Worm (Caenorhabditis elegans): ENCODE measurements around the gene tag-51.

Gene tag-51

DNA sequence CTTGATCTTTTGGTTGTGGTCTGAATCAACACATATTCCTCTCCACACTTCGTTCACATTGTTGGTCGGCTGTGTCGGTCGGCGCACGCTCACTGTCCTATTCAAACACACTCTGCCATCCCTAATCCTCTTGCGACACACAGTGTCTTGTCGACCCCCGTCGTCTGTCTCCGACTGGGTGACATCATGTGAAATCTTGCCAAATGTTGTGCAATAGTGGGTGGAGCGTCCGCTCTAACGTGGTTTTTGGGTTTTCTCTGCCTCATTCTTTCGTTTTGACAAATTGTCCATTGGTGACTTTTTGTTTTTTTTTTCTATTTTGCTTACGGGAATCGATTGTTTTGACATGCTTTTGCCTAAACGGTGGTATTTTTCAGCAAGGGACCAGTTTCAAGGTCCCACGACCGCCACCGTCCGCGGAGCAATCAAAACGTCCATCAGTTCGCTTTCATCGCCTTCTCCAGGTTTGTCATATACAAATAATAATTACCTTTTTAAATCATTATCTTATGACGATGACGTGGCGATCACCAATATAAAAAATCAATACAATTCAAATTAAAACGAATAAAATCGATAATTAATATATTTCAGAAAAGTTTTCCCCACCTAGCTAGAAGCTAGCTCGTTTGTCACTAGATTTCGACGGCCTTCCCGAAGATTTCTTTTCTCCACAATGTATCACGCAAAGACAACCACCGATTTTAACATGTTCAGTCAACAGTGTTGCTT lies 20.1 kb upstream of the tag-51 start:
- peak; percentile 78 for TF ChIP-seq flt-1 (GFP tag; IDR thresholded peaks at IDR 0.05)
- peak; percentile 85 for TF ChIP-seq cog-1 (tag; optimal IDR thresholded peaks at IDR 0.05)
- TF ChIP-seq T22C8.4 (GFP tag; IDR thresholded peaks at IDR 0.05) = peak; percentile 57; the same call in 1 of the 2 replicates
- no peak for TF ChIP-seq tab-1 (GFP tag; IDR thresholded peaks at IDR 0.05)

DNA sequence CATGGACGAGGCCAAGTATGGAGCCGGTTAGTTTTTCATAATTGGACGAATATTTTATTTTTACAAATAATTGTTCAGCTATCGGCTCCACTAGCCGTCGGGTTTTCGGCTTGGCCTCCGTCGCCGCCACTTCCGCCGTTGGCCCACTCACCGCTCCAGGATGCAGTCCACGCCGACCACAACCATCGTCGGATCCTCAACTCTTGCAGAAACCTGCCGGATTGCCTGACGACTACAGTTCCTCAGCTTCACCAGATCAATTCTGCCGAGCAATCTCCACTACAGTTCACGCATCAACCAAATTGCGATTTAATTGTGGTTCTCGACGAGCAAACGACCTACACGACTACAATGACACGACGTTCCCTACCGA lies 19.6 kb upstream of the tag-51 start:
- TF ChIP-seq flt-1 (GFP tag; IDR thresholded peaks at IDR 0.05) (peak; percentile 66; the same call in 1 of the 2 replicates), T22C8.4 (GFP tag; IDR thresholded peaks at IDR 0.05) (no peak), ztf-29 (GFP tag; IDR thresholded peaks at IDR 0.05) (peak; percentile 30; the same call in 1 of the 2 replicates), med-1 (GFP tag; optimal IDR thresholded peaks at IDR 0.05; ENCODE audit: insufficient read depth) (no peak), ztf-23 (GFP tag; IDR thresholded peaks at IDR 0.05) (no peak)

DNA sequence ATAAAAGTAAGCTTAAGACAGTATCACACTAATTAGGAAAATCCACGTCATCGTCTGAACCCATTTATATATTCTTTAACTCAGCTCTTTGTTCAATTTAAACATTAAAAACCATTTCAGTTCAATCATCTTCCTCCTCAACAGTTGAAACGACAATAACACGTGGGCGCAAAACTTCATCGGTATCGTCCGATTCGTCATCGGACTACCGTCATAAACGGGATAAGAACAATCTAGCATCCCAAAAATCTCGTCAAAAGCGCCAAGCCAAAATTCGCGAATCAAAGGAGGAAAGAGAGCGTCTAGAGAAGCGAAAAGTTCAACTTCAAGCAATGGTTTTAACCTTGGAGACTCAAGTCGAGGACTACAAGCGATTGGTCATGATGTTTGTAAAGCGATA lies 18.8 kb upstream of the tag-51 start:
- TF ChIP-seq ref-1 (GFP tag; conservative IDR thresholded peaks at IDR 0.05) (no peak), klf-2 (GFP tag; conservative IDR thresholded peaks at IDR 0.05) (no peak), flt-1 (GFP tag; IDR thresholded peaks at IDR 0.05) (no peak), T22C8.4 (GFP tag; IDR thresholded peaks at IDR 0.05) (no peak), ztf-23 (GFP tag; IDR thresholded peaks at IDR 0.05) (no peak), tab-1 (GFP tag; IDR thresholded peaks at IDR 0.05) (no peak), med-1 (GFP tag; optimal IDR thresholded peaks at IDR 0.05; ENCODE audit: insufficient read depth) (no peak), cog-1 (tag; optimal IDR thresholded peaks at IDR 0.05) (no peak), ztf-29 (GFP tag; IDR thresholded peaks at IDR 0.05) (no peak)

DNA sequence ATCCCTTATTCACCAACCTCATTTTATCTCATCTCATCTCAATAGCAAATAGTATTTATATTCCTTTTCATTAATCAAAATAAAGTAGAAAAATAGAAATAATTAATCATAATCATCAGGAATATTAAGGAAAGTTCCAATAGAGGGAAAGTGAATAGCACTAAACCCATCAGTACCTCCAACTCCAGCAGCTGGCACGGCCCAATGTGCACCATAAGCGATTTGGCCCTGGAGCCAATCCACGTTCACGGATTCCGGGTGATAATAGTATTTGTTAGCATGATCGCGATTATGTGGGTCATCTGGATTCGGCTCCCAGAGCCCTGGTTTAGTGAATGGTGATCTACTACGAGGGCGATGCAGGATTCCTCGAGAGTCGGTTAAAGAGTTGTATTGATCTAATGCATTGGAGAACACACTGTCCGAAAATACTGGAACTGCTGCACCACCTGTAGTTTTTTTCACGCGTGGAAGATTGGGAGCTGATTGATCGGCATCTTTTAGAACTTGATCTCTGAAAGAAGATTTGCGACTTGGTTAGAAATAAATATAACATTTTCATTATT lies 18.2 kb upstream of the tag-51 start:
- TF ChIP-seq med-1 (GFP tag; optimal IDR thresholded peaks at IDR 0.05; ENCODE audit: insufficient read depth) (no peak), cog-1 (tag; optimal IDR thresholded peaks at IDR 0.05) (no peak), flt-1 (GFP tag; IDR thresholded peaks at IDR 0.05) (peak; percentile 93), T22C8.4 (GFP tag; IDR thresholded peaks at IDR 0.05) (peak; percentile 49; the same call in 1 of the 2 replicates), ref-1 (GFP tag; conservative IDR thresholded peaks at IDR 0.05) (no peak; the same call in 1 of the 2 replicates), ztf-29 (GFP tag; IDR thresholded peaks at IDR 0.05) (peak; percentile 38; the same call in 1 of the 2 replicates), tab-1 (GFP tag; IDR thresholded peaks at IDR 0.05) (peak; percentile 72; the same call in 1 of the 2 replicates), ztf-23 (GFP tag; IDR thresholded peaks at IDR 0.05) (peak; percentile 78; the same call in 1 of the 2 replicates), klf-2 (GFP tag; conservative IDR thresholded peaks at IDR 0.05) (0 out of 2 replicates have a peak, but pooled peaks have one; percentile 9)

DNA sequence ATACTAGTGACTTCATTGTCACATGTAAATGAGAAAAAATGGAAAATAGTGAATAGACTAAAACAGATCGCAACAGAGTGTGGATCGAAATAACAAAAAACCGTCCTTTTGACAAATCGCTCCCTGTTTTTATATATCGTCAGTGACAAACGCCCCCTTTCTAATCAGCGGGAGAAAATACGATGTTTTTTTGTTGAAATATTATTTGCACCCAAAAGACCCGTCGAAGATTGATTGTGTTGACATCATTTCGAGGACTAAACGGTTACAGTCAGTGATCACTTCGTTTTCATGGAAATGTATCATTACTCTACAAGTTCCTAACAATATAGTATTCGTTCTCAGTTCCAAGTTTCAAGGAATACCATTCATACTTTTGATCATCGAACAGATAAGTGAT lies 14.5 kb upstream of the tag-51 start, which contains the start of gene dos-3:
Gene dos-3, minus strand, starts transcription at position 101 of the 400 bp plus-strand sequence.
- no peak for TF ChIP-seq klf-2 (GFP tag; conservative IDR thresholded peaks at IDR 0.05)
- no peak for TF ChIP-seq med-1 (GFP tag; optimal IDR thresholded peaks at IDR 0.05; ENCODE audit: insufficient read depth)
- TF ChIP-seq ztf-29 (GFP tag; IDR thresholded peaks at IDR 0.05) = no peak
- TF ChIP-seq flt-1 (GFP tag; IDR thresholded peaks at IDR 0.05) = no peak
- TF ChIP-seq cog-1 (tag; optimal IDR thresholded peaks at IDR 0.05) = no peak
- TF ChIP-seq tab-1 (GFP tag; IDR thresholded peaks at IDR 0.05) = no peak
- TF ChIP-seq ztf-23 (GFP tag; IDR thresholded peaks at IDR 0.05) = no peak
- TF ChIP-seq T22C8.4 (GFP tag; IDR thresholded peaks at IDR 0.05) = no peak
- TF ChIP-seq ref-1 (GFP tag; conservative IDR thresholded peaks at IDR 0.05) = no peak

DNA sequence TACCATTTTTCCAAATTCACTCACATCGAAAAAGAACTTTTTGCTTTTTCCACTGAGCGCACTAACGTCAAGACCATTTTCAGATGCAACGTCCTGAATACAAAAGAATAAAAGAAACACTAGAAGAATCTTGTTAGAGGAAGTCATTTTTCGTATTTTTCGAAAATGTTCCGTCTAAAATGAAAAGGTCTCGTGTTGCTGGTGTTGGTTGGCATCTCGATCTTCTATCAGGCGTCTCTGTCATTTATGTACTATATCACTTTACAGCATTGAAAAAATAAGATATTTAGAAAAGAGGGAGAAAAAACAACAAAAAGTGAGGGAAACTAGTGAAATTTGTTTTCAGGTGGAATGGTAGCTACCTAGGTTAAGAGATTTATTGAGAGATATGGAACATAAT lies 12.8 kb upstream of the tag-51 start, which contains the start of gene K02F3.9:
Gene K02F3.9, minus strand, starts transcription at position 190 of the 400 bp plus-strand sequence.
- TF ChIP-seq flt-1 (GFP tag; IDR thresholded peaks at IDR 0.05) = no peak

DNA sequence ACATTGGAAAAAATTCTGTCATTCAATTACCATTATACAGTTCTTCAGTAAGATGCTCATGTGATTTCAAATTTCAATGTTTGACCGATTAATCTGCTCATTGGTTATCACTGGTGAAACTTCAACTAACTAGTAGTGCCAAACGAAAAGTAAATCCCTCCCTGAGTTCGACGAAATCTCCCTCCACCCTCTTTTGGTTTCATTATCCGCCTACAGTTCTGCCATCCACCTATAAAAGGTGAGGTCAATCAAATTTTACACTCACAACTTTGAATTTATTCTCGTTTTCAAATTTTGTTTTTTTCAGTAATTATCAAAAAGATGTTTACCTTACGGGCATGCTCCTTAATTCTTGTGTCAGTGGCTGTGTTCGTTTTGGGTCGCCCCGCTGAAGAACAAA lies 11.4 kb upstream of the tag-51 start, which contains the start of gene far-8:
Gene far-8, plus strand, starts transcription at position 301 of the 400 bp plus-strand sequence.
- TF ChIP-seq T22C8.4 (GFP tag; IDR thresholded peaks at IDR 0.05) (no peak), cog-1 (tag; optimal IDR thresholded peaks at IDR 0.05) (no peak), tab-1 (GFP tag; IDR thresholded peaks at IDR 0.05) (no peak), flt-1 (GFP tag; IDR thresholded peaks at IDR 0.05) (no peak), ref-1 (GFP tag; conservative IDR thresholded peaks at IDR 0.05) (no peak)

DNA sequence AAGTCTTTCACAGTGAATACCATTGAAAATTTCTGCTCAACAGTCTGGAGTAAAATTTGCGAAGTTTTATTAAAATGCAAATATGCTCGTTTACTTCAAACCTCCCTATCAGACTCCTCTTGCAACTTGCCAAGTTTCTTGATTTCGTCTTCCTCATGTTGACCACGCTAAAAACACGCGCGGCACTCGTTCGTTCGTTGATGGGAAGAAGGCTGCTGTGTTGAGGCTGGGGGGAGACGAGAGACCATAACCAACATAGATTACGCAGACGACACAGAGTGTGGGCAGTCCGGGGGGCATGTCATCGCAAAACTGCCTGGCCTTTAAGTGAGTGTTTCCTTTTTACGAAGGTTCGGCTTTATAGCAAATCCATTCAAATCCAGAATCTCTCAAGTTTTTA lies 10.0 kb upstream of the tag-51 start:
- no peak for TF ChIP-seq tab-1 (GFP tag; IDR thresholded peaks at IDR 0.05)

DNA sequence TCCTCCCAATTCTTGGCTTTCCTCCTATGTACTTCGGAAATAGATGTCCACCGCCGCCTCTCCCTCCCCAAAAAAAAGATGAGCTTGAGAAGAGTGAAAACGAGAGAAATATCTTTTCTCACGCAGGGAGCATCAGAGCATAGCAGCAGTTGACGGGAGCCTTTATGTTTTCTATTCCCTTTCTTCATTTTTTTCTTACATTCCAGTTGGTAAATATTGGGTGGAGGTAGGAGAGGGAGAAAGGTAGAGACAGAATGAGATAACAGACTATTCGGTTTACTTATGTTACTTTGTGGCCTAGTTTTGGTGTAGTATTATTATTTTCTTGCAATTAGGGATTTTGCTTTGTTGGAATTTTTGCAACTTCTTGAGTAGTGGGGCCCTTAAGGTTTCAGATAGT lies 9.4 kb upstream of the tag-51 start:
- TF ChIP-seq ref-1 (GFP tag; conservative IDR thresholded peaks at IDR 0.05) = no peak
- TF ChIP-seq flt-1 (GFP tag; IDR thresholded peaks at IDR 0.05) = no peak
- TF ChIP-seq cog-1 (tag; optimal IDR thresholded peaks at IDR 0.05) = no peak
- no peak for TF ChIP-seq klf-2 (GFP tag; conservative IDR thresholded peaks at IDR 0.05)

DNA sequence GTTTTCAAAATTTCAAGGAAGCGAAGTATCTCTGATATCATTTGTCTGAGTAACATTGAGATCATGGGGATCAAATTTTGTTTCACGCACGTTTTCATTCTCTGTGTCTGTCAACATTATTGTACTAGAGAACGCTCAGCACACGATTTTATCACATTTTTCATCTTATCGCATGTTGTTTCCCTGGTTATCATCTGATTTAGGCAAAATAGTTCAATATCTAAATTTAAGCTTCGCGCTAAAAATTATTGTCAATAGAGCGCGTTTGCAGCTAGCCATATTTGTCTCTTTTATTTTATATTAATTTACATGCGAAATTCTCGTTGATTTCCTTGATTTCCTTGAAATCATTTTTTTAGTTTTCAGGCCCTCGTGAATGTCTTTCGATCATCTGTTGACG lies 8.5 kb upstream of the tag-51 start, which contains the start of gene K02F3.2:
Gene K02F3.2, plus strand, starts transcription at position 357 of the 400 bp plus-strand sequence.
- TF ChIP-seq T22C8.4 (GFP tag; IDR thresholded peaks at IDR 0.05) (no peak), flt-1 (GFP tag; IDR thresholded peaks at IDR 0.05) (no peak), klf-2 (GFP tag; conservative IDR thresholded peaks at IDR 0.05) (no peak), med-1 (GFP tag; optimal IDR thresholded peaks at IDR 0.05; ENCODE audit: insufficient read depth) (no peak), ref-1 (GFP tag; conservative IDR thresholded peaks at IDR 0.05) (no peak), cog-1 (tag; optimal IDR thresholded peaks at IDR 0.05) (no peak), ztf-23 (GFP tag; IDR thresholded peaks at IDR 0.05) (no peak), tab-1 (GFP tag; IDR thresholded peaks at IDR 0.05) (no peak)
